Worm (Caenorhabditis elegans): ENCODE data around the gene Y5H2A.1.
A peak's percentile ranks its signal among the peaks of the same experiment; 100 is the strongest.

The Y5H2A.1 gene

DNA sequence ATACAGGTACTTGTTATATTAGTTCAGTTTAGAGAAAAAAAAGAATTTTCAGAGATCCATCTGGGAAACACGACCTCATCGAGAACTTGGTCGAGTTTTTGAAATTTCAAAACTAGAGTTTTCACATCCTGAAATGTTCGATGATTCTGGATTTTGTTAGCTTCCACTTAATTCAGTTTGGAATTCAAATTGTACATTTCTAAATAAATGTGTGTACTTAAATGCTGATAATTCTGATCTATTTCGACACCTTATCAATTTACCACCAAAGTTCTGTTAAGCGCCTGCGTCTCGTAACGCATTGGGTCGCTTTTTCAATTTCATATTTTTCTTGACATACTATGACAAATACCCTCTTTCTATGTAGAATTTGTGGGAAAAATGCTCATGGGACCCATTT is 22.9 kb upstream of the Y5H2A.1 start, which contains the start of gene nhr-226:
Gene nhr-226 (plus strand): TSS at position 301 of the 400 bp plus-strand sequence.
- TF ChIP-seq F13H6.1 (tag; optimal IDR thresholded peaks at IDR 0.05) (no peak), fos-1 (tag; optimal IDR thresholded peaks at IDR 0.05) (peak; percentile 46)

DNA sequence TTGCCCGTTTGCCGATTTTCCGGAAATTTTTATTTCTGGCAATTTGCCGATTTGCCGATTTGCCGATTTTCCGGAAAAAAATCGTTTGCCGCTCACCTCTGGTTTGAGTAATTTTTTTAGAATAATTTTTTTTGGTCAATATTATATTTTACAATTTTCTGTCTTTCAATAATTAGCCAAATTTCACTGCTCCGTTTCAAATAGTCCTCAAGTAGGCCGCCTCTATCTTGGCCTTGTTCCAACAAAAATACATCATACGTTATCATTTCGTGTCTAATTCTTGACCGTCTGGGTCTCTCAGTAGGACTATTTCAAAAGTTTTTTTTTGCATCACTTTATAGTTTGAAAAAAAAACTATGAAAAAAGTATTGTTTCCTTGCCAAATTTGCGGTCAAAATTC is 20.6 kb upstream of the Y5H2A.1 start, which contains the start of gene nhr-115:
Gene nhr-115 (plus strand): TSS at position 301 of the 400 bp plus-strand sequence.
- TF ChIP-seq nhr-10 (tag; optimal IDR thresholded peaks at IDR 0.05) (no peak), fos-1 (tag; optimal IDR thresholded peaks at IDR 0.05) (peak; percentile 37)

DNA sequence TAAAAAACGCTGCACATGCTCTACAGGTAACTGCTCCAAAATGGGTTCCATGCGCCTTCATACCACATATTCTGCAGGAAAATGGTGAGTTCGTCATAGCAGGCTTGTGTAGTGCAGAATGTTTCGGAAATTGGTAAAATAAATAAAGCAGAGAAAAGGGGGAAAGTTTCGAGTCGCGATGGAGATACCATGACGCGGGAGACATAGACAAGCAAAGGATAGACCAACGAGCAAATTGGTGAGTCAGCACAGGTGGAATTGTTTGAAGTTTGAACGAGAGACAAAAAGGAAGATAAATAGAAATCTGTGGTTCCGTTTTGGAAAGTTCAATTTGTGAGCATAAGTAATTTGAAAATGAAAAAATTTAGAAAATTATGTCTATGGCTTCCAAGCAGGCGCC is 18.7 kb upstream of the Y5H2A.1 start, which contains the start of gene nhr-225:
Gene nhr-225 (minus strand): TSS at position 146 of the 400 bp plus-strand sequence.
- TF ChIP-seq sma-9 (GFP tag; optimal IDR thresholded peaks at IDR 0.05) (peak; percentile 18), sma-9 (tag; optimal IDR thresholded peaks at IDR 0.05) (no peak), fos-1 (tag; optimal IDR thresholded peaks at IDR 0.05) (peak; percentile 57), peb-1 (tag; optimal IDR thresholded peaks at IDR 0.05) (no peak), ceh-82 (tag; optimal IDR thresholded peaks at IDR 0.05) (no peak), nhr-11 (tag; optimal IDR thresholded peaks at IDR 0.05) (no peak)

DNA sequence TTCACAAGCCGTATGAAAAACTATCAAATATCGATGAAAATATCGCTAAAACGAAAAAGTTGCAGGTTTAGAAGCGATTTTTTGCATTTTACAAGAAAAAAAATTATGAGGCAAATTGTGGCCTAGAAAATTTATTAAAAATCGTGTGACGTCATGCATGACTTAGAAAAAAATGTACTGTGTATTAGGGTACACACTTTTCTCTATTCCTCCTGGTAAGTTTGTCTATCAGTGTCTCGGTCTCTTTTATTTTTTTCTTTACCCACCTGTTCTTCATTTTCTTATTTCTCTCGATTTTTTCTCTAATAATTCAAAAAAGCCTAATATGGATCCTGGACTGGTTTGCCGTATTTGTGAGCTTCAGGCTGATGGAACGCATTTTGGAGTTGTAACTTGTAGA is 13.5 kb upstream of the Y5H2A.1 start, which contains the start of gene nhr-227:
Gene nhr-227 (plus strand): TSS at position 326 of the 400 bp plus-strand sequence.
- TF ChIP-seq nhr-25 (tag; optimal IDR thresholded peaks at IDR 0.05): no peak
- no peak for TF ChIP-seq unc-55 (GFP tag; optimal IDR thresholded peaks at IDR 0.05)
- no peak for TF ChIP-seq nhr-10 (tag; optimal IDR thresholded peaks at IDR 0.05)
- no peak for TF ChIP-seq nhr-129 (tag; optimal IDR thresholded peaks at IDR 0.05)
- TF ChIP-seq nhr-23 (tag; optimal IDR thresholded peaks at IDR 0.05): no peak
- TF ChIP-seq aly-2 (tag; optimal IDR thresholded peaks at IDR 0.05): no peak
- no peak for TF ChIP-seq ceh-16 (tag; optimal IDR thresholded peaks at IDR 0.05)
- TF ChIP-seq ama-1 (optimal IDR thresholded peaks at IDR 0.05): no peak
- no peak for TF ChIP-seq F13H6.1 (tag; optimal IDR thresholded peaks at IDR 0.05)
- no peak for TF ChIP-seq C34F6.9 (tag; optimal IDR thresholded peaks at IDR 0.05)
- TF ChIP-seq crh-2 (tag; optimal IDR thresholded peaks at IDR 0.05): no peak
- TF ChIP-seq sma-9 (GFP tag; optimal IDR thresholded peaks at IDR 0.05): no peak
- TF ChIP-seq sma-9 (tag; optimal IDR thresholded peaks at IDR 0.05): no peak
- no peak for TF ChIP-seq gmeb-1 (tag; optimal IDR thresholded peaks at IDR 0.05)
- TF ChIP-seq lin-11 (tag; optimal IDR thresholded peaks at IDR 0.05): no peak
- no peak for TF ChIP-seq nhr-77 (tag; optimal IDR thresholded peaks at IDR 0.05)
- no peak for TF ChIP-seq zag-1 (tag; optimal IDR thresholded peaks at IDR 0.05)
- no peak for TF ChIP-seq lsy-2 (tag; optimal IDR thresholded peaks at IDR 0.05)
- TF ChIP-seq dmd-4 (tag; optimal IDR thresholded peaks at IDR 0.05): no peak

DNA sequence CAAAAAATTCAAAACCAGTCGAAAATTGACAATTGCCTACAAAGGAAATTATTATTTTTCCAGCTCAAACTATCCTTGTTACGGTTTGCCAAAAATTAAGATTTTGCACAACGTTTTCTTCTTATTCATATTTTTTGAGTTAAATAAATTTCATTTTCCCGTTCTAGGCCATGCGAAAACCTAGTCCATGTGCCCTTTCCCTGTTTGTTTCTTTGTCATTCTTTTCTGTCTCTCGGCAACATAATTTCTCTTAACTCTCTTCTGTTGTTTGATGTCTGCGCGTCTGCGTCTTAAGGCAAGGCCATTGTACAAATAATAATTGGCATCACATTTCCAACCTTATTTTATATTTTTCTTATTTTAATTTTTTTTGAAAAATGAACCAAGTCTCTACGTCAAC is 9.8 kb upstream of the Y5H2A.1 start, which contains the start of gene nhr-228:
Gene nhr-228 (plus strand): TSS at position 261 of the 400 bp plus-strand sequence.
- TF ChIP-seq unc-55 (GFP tag; optimal IDR thresholded peaks at IDR 0.05) (peak; percentile 29), fos-1 (tag; optimal IDR thresholded peaks at IDR 0.05) (peak; percentile 74), lin-39 (tag; optimal IDR thresholded peaks at IDR 0.05) (no peak), crh-2 (tag; optimal IDR thresholded peaks at IDR 0.05) (peak; percentile 17), sma-9 (GFP tag; optimal IDR thresholded peaks at IDR 0.05) (peak; percentile 45), sma-9 (tag; optimal IDR thresholded peaks at IDR 0.05) (no peak), nhr-25 (tag; optimal IDR thresholded peaks at IDR 0.05) (peak; percentile 15), lin-13 (GFP tag; optimal IDR thresholded peaks at IDR 0.05) (no peak), mbf-1 (tag; optimal IDR thresholded peaks at IDR 0.05) (no peak), blmp-1 (tag; optimal IDR thresholded peaks at IDR 0.05; ENCODE audit: insufficient read depth) (peak; percentile 19), nhr-237 (tag; optimal IDR thresholded peaks at IDR 0.05) (no peak), ztf-1 (GFP tag; conservative IDR thresholded peaks at IDR 0.05) (no peak), nhr-129 (tag; optimal IDR thresholded peaks at IDR 0.05) (peak; percentile 41), zag-1 (tag; optimal IDR thresholded peaks at IDR 0.05) (no peak), skn-1 (tag; optimal IDR thresholded peaks at IDR 0.05) (peak; percentile 77), C34F6.9 (tag; optimal IDR thresholded peaks at IDR 0.05) (peak; percentile 60), ZK546.5 (tag; optimal IDR thresholded peaks at IDR 0.05) (no peak), mdl-1 (tag; optimal IDR thresholded peaks at IDR 0.05) (no peak), F13H6.1 (tag; optimal IDR thresholded peaks at IDR 0.05) (peak; percentile 15), gmeb-1 (tag; optimal IDR thresholded peaks at IDR 0.05) (peak; percentile 13), lsy-2 (tag; optimal IDR thresholded peaks at IDR 0.05) (peak in 1 of 2 experiments; percentile 54), unc-62 (GFP tag; optimal IDR thresholded peaks at IDR 0.05) (no peak), ama-1 (optimal IDR thresholded peaks at IDR 0.05) (no peak), ztf-11 (tag; optimal IDR thresholded peaks at IDR 0.05) (no peak)

Data from whole organism, L2 larva.